Worm (Caenorhabditis elegans) whole organism, late embryonic: ENCODE results near the gene ZK1098.2.

ENCODE experiments used
- C08G9.2 ChIP-seq: sonication (generic microtip); optimal IDR thresholded peaks from 2 replicates; lab custom pipeline; 2016; ENCODE audit warnings: mild to moderate bottlenecking, missing genetic modification characterization, moderate library complexity, missing compliant biosample characterization
- C38D4.7 ChIP-seq: fragments of 200-800 bp; sonication (Bioruptor generic); optimal IDR thresholded peaks from 2 replicates; lab custom pipeline; 2018; ENCODE audit warnings: mild to moderate bottlenecking, missing genetic modification characterization, moderate library complexity, missing compliant biosample characterization
- F13H6.1 ChIP-seq: sonication (generic microtip); optimal IDR thresholded peaks from 2 replicates; lab custom pipeline; 2016; ENCODE audit warnings: missing genetic modification characterization, missing compliant biosample characterization
- K02D7.2 ChIP-seq: sonication (generic microtip); optimal IDR thresholded peaks from 2 replicates; lab custom pipeline; 2017; ENCODE audit warnings: mild to moderate bottlenecking, missing genetic modification characterization, missing compliant biosample characterization
- T23F11.4 ChIP-seq: fragments of 200-800 bp; sonication (Bioruptor generic); optimal IDR thresholded peaks from 2 replicates; lab custom pipeline; 2018; ENCODE audit warnings: mild to moderate bottlenecking, missing genetic modification characterization, missing compliant biosample characterization
- ama-1 ChIP-seq: fragments of 150-350 bp; optimal IDR thresholded peaks from 2 replicates; lab custom pipeline; 2014
- ceh-18 ChIP-seq: sonication (generic microtip); optimal IDR thresholded peaks from 2 replicates; lab custom pipeline; 2016; ENCODE audit warnings: missing genetic modification characterization, missing compliant biosample characterization
- ceh-19 ChIP-seq: fragments of 200-800 bp; sonication (Bioruptor generic); optimal IDR thresholded peaks from 2 replicates; lab custom pipeline; 2018; ENCODE audit warnings: mild to moderate bottlenecking, missing genetic modification characterization, missing compliant biosample characterization
- ceh-34 ChIP-seq: sonication (generic microtip); optimal IDR thresholded peaks from 2 replicates; lab custom pipeline; 2016; ENCODE audit warnings: mild to moderate bottlenecking, missing genetic modification characterization, missing compliant biosample characterization
- ceh-45 ChIP-seq: fragments of 200-800 bp; sonication (Bioruptor generic); IDR thresholded peaks from 2 replicates; pipeline ENCODE4 v1.3.6; 2022; ENCODE audit warnings: missing genetic modification reagents, missing genetic modification characterization, missing compliant biosample characterization
- ceh-48 ChIP-seq: sonication (generic microtip); optimal IDR thresholded peaks from 2 replicates; lab custom pipeline; 2016; ENCODE audit warnings: missing genetic modification characterization, inconsistent platforms, missing compliant biosample characterization
- ceh-9 ChIP-seq: sonication (generic microtip); optimal IDR thresholded peaks from 2 replicates; lab custom pipeline; 2016; ENCODE audit warnings: mild to moderate bottlenecking, missing genetic modification characterization, inconsistent platforms, missing compliant biosample characterization
- dve-1 ChIP-seq: sonication (generic microtip); optimal IDR thresholded peaks from 2 replicates; lab custom pipeline; 2017; ENCODE audit warnings: antibody characterized with exemption, mild to moderate bottlenecking, missing genetic modification characterization, missing compliant biosample characterization
- elt-2 ChIP-seq: sonication (generic microtip); optimal IDR thresholded peaks from 2 replicates; lab custom pipeline; 2016; ENCODE audit warnings: missing genetic modification reagents, missing genetic modification characterization, missing compliant biosample characterization
- ets-4 ChIP-seq: sonication (generic microtip); optimal IDR thresholded peaks from 2 replicates; lab custom pipeline; 2016; ENCODE audit warnings: missing genetic modification characterization, missing compliant biosample characterization
- eyg-1 ChIP-seq: sonication (generic microtip); optimal IDR thresholded peaks from 2 replicates; lab custom pipeline; 2016; ENCODE audit warnings: missing genotype, missing genetic modification characterization, missing compliant biosample characterization
- fkh-6 ChIP-seq: sonication (generic microtip); optimal IDR thresholded peaks from 2 replicates; lab custom pipeline; 2016; ENCODE audit warnings: missing genetic modification characterization, missing compliant biosample characterization
- gmeb-2 ChIP-seq: sonication (generic microtip); optimal IDR thresholded peaks from 2 replicates; lab custom pipeline; 2016; ENCODE audit warnings: missing genetic modification characterization, inconsistent platforms, missing compliant biosample characterization
- hlh-13 ChIP-seq: fragments of 200-800 bp; sonication (Bioruptor generic); optimal IDR thresholded peaks from 2 replicates; lab custom pipeline; 2018; ENCODE audit warnings: mild to moderate bottlenecking, missing genetic modification characterization, missing compliant biosample characterization
- hlh-15 ChIP-seq: sonication (generic microtip); optimal IDR thresholded peaks from 2 replicates; lab custom pipeline; 2016; ENCODE audit warnings: missing genetic modification characterization, missing compliant biosample characterization
- hlh-8 ChIP-seq: sonication (generic microtip); optimal IDR thresholded peaks from 2 replicates; lab custom pipeline; 2016; ENCODE audit warnings: missing genotype, missing genetic modification characterization, missing compliant biosample characterization
- lim-6 ChIP-seq: sonication (generic microtip); optimal IDR thresholded peaks from 2 replicates; lab custom pipeline; 2016; ENCODE audit warnings: missing genetic modification characterization, missing compliant biosample characterization
- lin-11 ChIP-seq: fragments of 200-800 bp; sonication (Bioruptor generic); optimal IDR thresholded peaks from 2 replicates; lab custom pipeline; 2018; ENCODE audit warnings: mild to moderate bottlenecking, missing genetic modification characterization, missing compliant biosample characterization
- mec-3 ChIP-seq: sonication (generic microtip); optimal IDR thresholded peaks from 2 replicates; lab custom pipeline; 2016; ENCODE audit warnings: borderline replicate concordance, missing genetic modification characterization, missing compliant biosample characterization
- nhr-232 ChIP-seq: sonication (generic microtip); optimal IDR thresholded peaks from 2 replicates; lab custom pipeline; 2016; ENCODE audit warnings: missing genetic modification characterization, missing compliant biosample characterization
- npax-4 ChIP-seq: sonication (generic microtip); optimal IDR thresholded peaks from 2 replicates; lab custom pipeline; 2016; ENCODE audit warnings: missing genetic modification characterization, missing compliant biosample characterization
- odd-2 ChIP-seq: sonication (generic microtip); optimal IDR thresholded peaks from 2 replicates; lab custom pipeline; 2017; ENCODE audit warnings: antibody characterized with exemption, mild to moderate bottlenecking, missing genetic modification characterization, missing compliant biosample characterization
- pag-3 ChIP-seq: sonication (generic microtip); optimal IDR thresholded peaks from 2 replicates; lab custom pipeline; 2016; ENCODE audit warnings: missing compliant biosample characterization, missing genetic modification characterization, borderline replicate concordance
- pax-1 ChIP-seq: fragments of 150-350 bp; optimal IDR thresholded peaks from 2 replicates; lab custom pipeline; 2014; ENCODE audit warnings: missing biosample characterization, missing genetic modification characterization
- pha-2 ChIP-seq: sonication (generic microtip); optimal IDR thresholded peaks from 2 replicates; lab custom pipeline; 2017; ENCODE audit warnings: mild to moderate bottlenecking, missing genetic modification characterization, missing compliant biosample characterization
- pha-4 ChIP-seq: fragments of 150-350 bp; optimal IDR thresholded peaks from 2 replicates; lab custom pipeline; 2018; ENCODE audit warnings: missing biosample characterization, missing genetic modification reagents, missing genetic modification characterization
- pqm-1 ChIP-seq: sonication (generic microtip); optimal IDR thresholded peaks from 2 replicates; lab custom pipeline; 2016; ENCODE audit warnings: missing genetic modification characterization, missing compliant biosample characterization
- pros-1 ChIP-seq: fragments of 150-350 bp; optimal IDR thresholded peaks from 2 replicates; lab custom pipeline; 2014; ENCODE audit warnings: missing biosample characterization, missing genetic modification reagents, missing genetic modification characterization
- ref-2 ChIP-seq: sonication (generic microtip); optimal IDR thresholded peaks from 2 replicates; lab custom pipeline; 2016; ENCODE audit warnings: missing genetic modification characterization, missing compliant biosample characterization
- rnt-1 ChIP-seq: sonication (generic microtip); optimal IDR thresholded peaks from 2 replicates; lab custom pipeline; 2016; ENCODE audit warnings: missing genetic modification characterization, missing compliant biosample characterization
- sdc-2 ChIP-seq: sonication (generic microtip); optimal IDR thresholded peaks from 2 replicates; lab custom pipeline; 2016; ENCODE audit warnings: missing genotype, missing genetic modification characterization, missing compliant biosample characterization
- sox-2 ChIP-seq: fragments of 200-800 bp; sonication (Bioruptor generic); IDR thresholded peaks from 2 replicates; pipeline ENCODE4 v1.3.6; 2022; ENCODE audit warnings: missing genetic modification reagents, missing genetic modification characterization, missing compliant biosample characterization
- syd-9 ChIP-seq: sonication (generic microtip); optimal IDR thresholded peaks from 2 replicates; lab custom pipeline; 2016; ENCODE audit warnings: mild to moderate bottlenecking, missing genetic modification characterization, moderate library complexity, missing compliant biosample characterization
- tbx-7 ChIP-seq: sonication (generic microtip); optimal IDR thresholded peaks from 2 replicates; lab custom pipeline; 2016; ENCODE audit warnings: missing genotype, missing genetic modification characterization, missing compliant biosample characterization
- unc-3 ChIP-seq, 2 experiments: fragments of 200-800 bp in 1 of 2; sonication (Bioruptor generic) in 1 of 2; sonication (generic microtip) in 1 of 2; conservative IDR thresholded peaks in 1 of 2; optimal IDR thresholded peaks in 1 of 2; 2 replicates each; pipeline versions ENCODE4 v1.3.6 to Lab custom; 2016 to 2022; ENCODE audit warnings: missing compliant biosample characterization in 2 of 2, missing genetic modification characterization in 2 of 2, missing genetic modification reagents in 1 of 2
- unc-42 ChIP-seq: sonication (generic microtip); optimal IDR thresholded peaks from 2 replicates; lab custom pipeline; 2016; ENCODE audit warnings: missing genotype, missing genetic modification characterization, missing compliant biosample characterization
- unc-55 ChIP-seq: sonication (generic microtip); optimal IDR thresholded peaks from 2 replicates; lab custom pipeline; 2017; ENCODE audit warnings: missing biosample characterization, missing genetic modification reagents, missing genetic modification characterization
- unc-86 ChIP-seq: sonication (generic microtip); optimal IDR thresholded peaks from 2 replicates; lab custom pipeline; 2016; ENCODE audit warnings: missing genetic modification characterization, missing compliant biosample characterization
- ztf-16 ChIP-seq: sonication (generic microtip); optimal IDR thresholded peaks from 2 replicates; lab custom pipeline; 2017; ENCODE audit warnings: missing genetic modification characterization, missing compliant biosample characterization

Gene ZK1098.2

DNA sequence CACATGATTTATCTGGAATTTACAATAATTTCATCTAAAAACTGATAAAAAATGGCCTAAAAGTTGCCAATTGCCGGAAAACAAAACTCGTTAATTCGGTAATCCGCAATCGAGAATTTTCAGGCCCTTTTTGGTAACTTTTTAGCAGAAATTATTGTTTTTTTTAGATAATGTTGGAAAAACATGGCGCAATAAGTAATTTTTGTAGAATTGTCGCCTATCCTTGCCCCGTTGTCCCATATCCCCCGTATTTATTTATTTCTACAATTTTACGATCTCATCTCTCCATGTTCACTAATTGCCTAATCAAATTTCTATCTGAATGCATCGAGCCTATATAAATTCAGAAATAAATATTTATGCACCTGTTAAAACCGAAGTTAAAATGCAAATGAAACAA, 16.0 kb upstream of the ZK1098.2 start:
- no peak for TF ChIP-seq lim-6 (tag; lab: Kevin White, UChicago)

DNA sequence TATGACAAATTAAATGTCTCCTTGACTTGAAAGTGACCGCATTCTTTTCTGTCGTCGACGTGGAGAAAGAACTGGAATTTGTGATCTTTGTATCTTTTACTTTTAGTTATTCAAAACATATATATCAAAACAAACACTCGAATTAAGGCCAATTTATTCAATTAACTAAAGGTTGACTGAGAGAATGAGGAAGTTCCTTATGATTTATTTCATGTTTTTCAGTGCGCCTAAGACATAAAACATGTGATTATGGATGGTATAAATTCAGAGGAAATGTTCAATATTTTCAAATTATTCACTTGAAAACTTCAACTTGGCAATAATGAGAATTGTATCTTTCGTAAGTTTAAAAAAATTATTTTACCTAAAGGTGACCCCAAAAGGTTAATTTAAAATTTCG, 15.4 kb upstream of the ZK1098.2 start, which contains the start of gene F55H2.8:
TSS of gene F55H2.8 (plus strand) at position 301 of the 400 bp plus-strand sequence.
- TF ChIP-seq ceh-48 (tag; lab: Kevin White, UChicago) (no peak), npax-4 (tag; lab: Kevin White, UChicago) (no peak), pha-4 (tag; lab: Kevin White, UChicago) (no peak), pqm-1 (no peak), gmeb-2 (tag; lab: Kevin White, UChicago) (no peak), lin-11 (no peak)

DNA sequence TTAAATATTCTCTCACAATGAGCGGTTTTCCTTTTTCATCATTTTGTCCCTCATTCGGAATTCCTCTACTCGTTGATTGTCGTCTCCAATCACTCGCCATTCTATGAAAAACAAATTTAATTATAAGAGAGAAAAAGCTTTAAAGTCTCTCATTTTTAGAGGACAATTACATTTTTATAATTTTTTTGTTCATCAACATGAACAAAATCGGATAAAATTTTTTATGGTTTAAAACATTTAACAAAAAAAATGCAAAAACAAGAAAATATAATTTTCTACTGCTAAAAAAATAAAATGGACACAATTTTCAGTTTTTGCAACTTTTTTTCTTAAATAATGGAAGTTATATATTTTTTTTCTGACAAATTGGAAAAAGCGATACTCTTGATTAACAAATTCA, 12.8 kb upstream of the ZK1098.2 start, which contains the start of gene F55H2.7:
TSS of gene F55H2.7 (minus strand) at position 101 of the 400 bp plus-strand sequence.
- TF ChIP-seq ref-2 (tag; lab: Kevin White, UChicago): no peak
- TF ChIP-seq pqm-1: no peak
- TF ChIP-seq unc-3 (GFP tag; conservative IDR thresholded peaks at IDR 0.05; lab: Robert Waterston, UW): no peak
- TF ChIP-seq unc-3 (tag; optimal IDR thresholded peaks at IDR 0.05; lab: Kevin White, UChicago): no peak
- TF ChIP-seq mec-3 (tag; lab: Kevin White, UChicago): no peak
- TF ChIP-seq, all 69 proteins: peak for 0

DNA sequence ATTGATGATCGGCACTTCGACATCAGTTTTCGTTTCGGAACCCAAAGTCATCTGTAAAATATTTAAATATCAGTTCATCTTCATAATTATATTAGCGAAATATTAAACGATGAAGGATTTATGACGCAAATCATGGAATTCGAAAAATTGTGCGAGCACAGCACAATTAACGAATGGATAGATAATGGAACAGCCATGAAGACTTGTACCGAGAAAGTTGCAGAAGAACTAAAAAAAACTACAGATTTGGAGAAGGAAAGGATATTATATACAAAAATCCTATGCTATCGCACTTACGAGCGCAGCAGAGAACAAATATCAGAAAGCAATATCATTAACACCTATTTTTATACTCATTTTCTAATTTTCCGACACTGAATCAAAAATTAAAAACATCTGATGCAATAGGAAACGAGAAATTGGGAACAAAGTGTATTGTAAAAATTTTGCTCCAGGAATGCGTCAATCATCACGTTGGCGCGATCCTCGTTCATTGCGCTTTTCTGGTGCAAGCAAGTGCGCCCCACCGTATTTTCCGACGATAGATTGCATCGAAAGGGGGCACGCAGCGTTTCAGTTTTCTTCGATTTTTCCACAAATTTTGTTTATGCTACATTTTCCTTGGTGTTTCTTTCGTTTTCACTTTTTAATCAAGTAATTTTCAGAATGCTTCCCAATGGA, 7.4 kb upstream of the ZK1098.2 start, which contains the start of the genes clu-1 and prp-40:
TSS of gene clu-1 (minus strand) at position 51 of the 681 bp plus-strand sequence.
TSS of gene prp-40 (plus strand) at position 666 of the 681 bp plus-strand sequence.
- TF ChIP-seq hlh-8 (tag; lab: Kevin White, UChicago): no peak
- no peak for TF ChIP-seq pag-3 (tag; lab: Kevin White, UChicago)
- TF ChIP-seq pros-1 (tag; lab: Kevin White, UChicago): no peak
- no peak for TF ChIP-seq ceh-45 (GFP tag; lab: Robert Waterston, UW)
- TF ChIP-seq elt-2 (tag; lab: Kevin White, UChicago): peak; percentile 34
- TF ChIP-seq K02D7.2: no peak
- TF ChIP-seq mec-3 (tag; lab: Kevin White, UChicago): no peak
- TF ChIP-seq ceh-19 (GFP tag; lab: Kevin White, UChicago): no peak
- TF ChIP-seq ztf-16 (tag; lab: Kevin White, UChicago): no peak
- TF ChIP-seq ceh-34 (tag; lab: Kevin White, UChicago): peak; percentile 5
- no peak for TF ChIP-seq odd-2 (tag; lab: Kevin White, UChicago)
- TF ChIP-seq pax-1 (tag; lab: Kevin White, UChicago): no peak
- TF ChIP-seq npax-4 (tag; lab: Kevin White, UChicago): no peak
- TF ChIP-seq ceh-48 (tag; lab: Kevin White, UChicago): peak; percentile 35
- no peak for TF ChIP-seq C08G9.2 (tag; lab: Kevin White, UChicago)
- peak; percentile 75 for TF ChIP-seq unc-42 (tag; lab: Kevin White, UChicago)
- TF ChIP-seq sdc-2 (tag; lab: Kevin White, UChicago): no peak
- TF ChIP-seq rnt-1 (tag; lab: Kevin White, UChicago): no peak
- no peak for TF ChIP-seq nhr-232
- TF ChIP-seq fkh-6: no peak
- TF ChIP-seq unc-55 (GFP tag; lab: Kevin White, UChicago): peak; percentile 56
- no peak for TF ChIP-seq ceh-9
- no peak for TF ChIP-seq pha-4 (tag; lab: Kevin White, UChicago)
- no peak for TF ChIP-seq hlh-15 (tag; lab: Kevin White, UChicago)
- no peak for TF ChIP-seq unc-3 (GFP tag; conservative IDR thresholded peaks at IDR 0.05; lab: Robert Waterston, UW)
- no peak for TF ChIP-seq unc-3 (tag; optimal IDR thresholded peaks at IDR 0.05; lab: Kevin White, UChicago)
- TF ChIP-seq T23F11.4: no peak
- no peak for TF ChIP-seq C38D4.7 (GFP tag; lab: Kevin White, UChicago)
- TF ChIP-seq unc-86: no peak
- no peak for TF ChIP-seq hlh-13 (GFP tag; lab: Kevin White, UChicago)
- TF ChIP-seq dve-1: no peak
- no peak for TF ChIP-seq ref-2 (tag; lab: Kevin White, UChicago)
- no peak for TF ChIP-seq ets-4
- TF ChIP-seq sox-2 (GFP tag; lab: Robert Waterston, UW): no peak
- TF ChIP-seq ceh-18: peak; percentile 67
- no peak for TF ChIP-seq ama-1 (lab: Kevin White, UChicago)
- no peak for TF ChIP-seq pha-2 (tag; lab: Kevin White, UChicago)
- TF ChIP-seq lim-6 (tag; lab: Kevin White, UChicago): no peak
- no peak for TF ChIP-seq F13H6.1
- no peak for TF ChIP-seq eyg-1
- TF ChIP-seq syd-9: no peak
- TF ChIP-seq tbx-7: no peak
